Fruit fly (Drosophila melanogaster) whole organism, embryonic: ENCODE data around the gene kirre.

ENCODE experiments used
- Asciz ChIP-seq: fragments of 200-800 bp; sonication (Bioruptor generic); optimal IDR thresholded peaks from 2 replicates; lab custom pipeline; 2017; ENCODE audit warnings: missing biosample characterization, mild to moderate bottlenecking, missing genetic modification characterization, missing genetic modification reagents
- Atf6 ChIP-seq: fragments of 200-800 bp; sonication (Bioruptor generic); IDR thresholded peaks from 2 replicates; pipeline ENCODE4 v1.3.6; 2022; ENCODE audit warnings: missing biosample characterization, missing genetic modification characterization
- BtbVII ChIP-seq: fragments of 200-800 bp; sonication (Bioruptor generic); optimal IDR thresholded peaks from 3 replicates; lab custom pipeline; 2017; ENCODE audit warnings: missing biosample characterization, mild to moderate bottlenecking, missing genetic modification characterization
- CG10147 ChIP-seq: fragments of 200-800 bp; sonication (Bioruptor generic); optimal IDR thresholded peaks from 2 replicates; lab custom pipeline; 2019; ENCODE audit warnings: missing biosample characterization, mild to moderate bottlenecking, missing genetic modification characterization, moderate library complexity
- CG1024 ChIP-seq: fragments of 200-800 bp; sonication (Bioruptor generic); IDR thresholded peaks from 2 replicates; pipeline ENCODE4 v1.3.6; 2022; ENCODE audit warnings: missing biosample characterization, missing genetic modification characterization
- CG11504 ChIP-seq: fragments of 200-800 bp; sonication (Bioruptor generic); optimal IDR thresholded peaks from 3 replicates; lab custom pipeline; 2019; ENCODE audit warnings: missing biosample characterization, mild to moderate bottlenecking, missing genetic modification characterization, moderate library complexity
- CG12219 ChIP-seq: fragments of 200-800 bp; sonication (Bioruptor generic); optimal IDR thresholded peaks from 3 replicates; lab custom pipeline; 2018; ENCODE audit warnings: missing biosample characterization, mild to moderate bottlenecking, missing genetic modification characterization
- CG1233 ChIP-seq: fragments of 200-800 bp; sonication (Bioruptor generic); optimal IDR thresholded peaks from 4 replicates; lab custom pipeline; 2018; ENCODE audit warnings: missing biosample characterization, mild to moderate bottlenecking, missing genetic modification characterization
- CG13287 ChIP-seq: fragments of 200-800 bp; sonication (Bioruptor generic); IDR thresholded peaks from 2 replicates; pipeline ENCODE4 v1.3.6; 2022; ENCODE audit warnings: missing biosample characterization, missing genetic modification characterization; ENCODE audit not compliant: partially characterized antibody
- CG14014 ChIP-seq: fragments of 200-800 bp; sonication (Bioruptor generic); IDR thresholded peaks from 2 replicates; pipeline ENCODE4 v1.3.6; 2022; ENCODE audit warnings: missing biosample characterization, missing genetic modification characterization
- CG14667 ChIP-seq: fragments of 200-800 bp; sonication (Bioruptor generic); IDR thresholded peaks from 2 replicates; pipeline ENCODE4 v1.3.6; 2022; ENCODE audit warnings: missing biosample characterization, missing genetic modification characterization
- CG1603 ChIP-seq: fragments of 200-800 bp; sonication (Bioruptor generic); optimal IDR thresholded peaks from 2 replicates; lab custom pipeline; 2019; ENCODE audit warnings: missing biosample characterization, mild to moderate bottlenecking, missing genetic modification characterization, moderate library complexity
- CG17328 ChIP-seq: fragments of 200-800 bp; sonication (Bioruptor generic); IDR thresholded peaks from 2 replicates; pipeline ENCODE4 v1.3.6; 2022; ENCODE audit warnings: missing biosample characterization, missing genetic modification characterization
- CG17385 ChIP-seq: fragments of 200-800 bp; sonication (Bioruptor generic); optimal IDR thresholded peaks from 3 replicates; lab custom pipeline; 2018; ENCODE audit warnings: missing biosample characterization, mild to moderate bottlenecking, missing genetic modification characterization
- CG31441 ChIP-seq: fragments of 200-800 bp; sonication (Bioruptor generic); IDR thresholded peaks from 2 replicates; pipeline ENCODE4 v1.3.6; 2022; ENCODE audit warnings: missing biosample characterization, missing genetic modification characterization
- CG34422 ChIP-seq: fragments of 200-800 bp; sonication (Bioruptor generic); IDR thresholded peaks from 3 replicates; pipeline ENCODE4 v1.3.6; 2022; ENCODE audit warnings: missing biosample characterization, missing genetic modification characterization
- CG4617 ChIP-seq: fragments of 200-800 bp; sonication (Bioruptor generic); optimal IDR thresholded peaks from 3 replicates; lab custom pipeline; 2016; ENCODE audit warnings: missing biosample characterization, missing genetic modification characterization, borderline replicate concordance
- CG6689 ChIP-seq: fragments of 200-800 bp; sonication (Bioruptor generic); IDR thresholded peaks from 2 replicates; pipeline ENCODE4 v1.3.6; 2022; ENCODE audit warnings: missing biosample characterization, missing genetic modification characterization
- CG7786 ChIP-seq: fragments of 200-800 bp; sonication (Bioruptor generic); optimal IDR thresholded peaks from 2 replicates; lab custom pipeline; 2016; ENCODE audit warnings: missing biosample characterization, missing genetic modification characterization
- CG9797 ChIP-seq: fragments of 200-800 bp; sonication (Bioruptor generic); optimal IDR thresholded peaks from 3 replicates; lab custom pipeline; 2018; ENCODE audit warnings: missing biosample characterization, mild to moderate bottlenecking, missing genetic modification characterization
- Camta ChIP-seq: fragments of 200-800 bp; sonication (Bioruptor generic); optimal IDR thresholded peaks from 2 replicates; lab custom pipeline; 2016; ENCODE audit warnings: missing biosample characterization, missing genetic modification characterization
- Dref ChIP-seq: fragments of 200-800 bp; sonication (Bioruptor generic); IDR thresholded peaks from 2 replicates; pipeline ENCODE4 v1.3.6; 2022; ENCODE audit warnings: missing biosample characterization, missing genetic modification characterization
- E2f2 ChIP-seq: fragments of 200-800 bp; sonication (Bioruptor generic); IDR thresholded peaks from 2 replicates; pipeline ENCODE4 v1.3.6; 2022; ENCODE audit warnings: missing biosample characterization, missing genetic modification characterization
- HLH4C ChIP-seq: fragments of 200-800 bp; sonication (Bioruptor generic); IDR thresholded peaks from 3 replicates; pipeline ENCODE4 v1.3.6; 2022; ENCODE audit warnings: missing biosample characterization, missing genetic modification characterization; ENCODE audit not compliant: partially characterized antibody
- Hr51 ChIP-seq, 2 experiments: fragments of 200-800 bp; sonication (Bioruptor generic); optimal IDR thresholded peaks; 2 replicates in 1 of 2; 3 replicates in 1 of 2; lab custom pipeline; 2016 to 2018; ENCODE audit warnings: missing biosample characterization in 2 of 2, missing genetic modification characterization in 2 of 2, mild to moderate bottlenecking in 1 of 2, moderate library complexity in 1 of 2
- Jarid2 ChIP-seq: fragments of 200-800 bp; sonication (Bioruptor generic); optimal IDR thresholded peaks from 3 replicates; lab custom pipeline; 2017; ENCODE audit warnings: mild to moderate bottlenecking, missing biosample characterization, missing genetic modification reagents, missing genetic modification characterization
- Med ChIP-seq: fragments of 200-800 bp; sonication (Bioruptor generic); peaks from one replicate; lab custom pipeline; 2016; ENCODE audit warnings: missing biosample characterization, missing genetic modification characterization, mild to moderate bottlenecking, inconsistent platforms, moderate library complexity
- Nf-YA ChIP-seq: fragments of 200-800 bp; sonication (Bioruptor generic); IDR thresholded peaks from 2 replicates; pipeline ENCODE4 v1.3.6; 2022; ENCODE audit warnings: missing biosample characterization, missing genetic modification characterization
- NfI ChIP-seq: fragments of 200-800 bp; sonication (Bioruptor generic); optimal IDR thresholded peaks from 3 replicates; lab custom pipeline; 2018; ENCODE audit warnings: missing biosample characterization, mild to moderate bottlenecking, missing genetic modification characterization, moderate library complexity
- Poxn ChIP-seq: fragments of 200-800 bp; sonication (Bioruptor generic); IDR thresholded peaks from 2 replicates; pipeline ENCODE4 v1.3.6; 2022; ENCODE audit warnings: missing biosample characterization, missing genetic modification characterization
- ab ChIP-seq: fragments of 200-800 bp; sonication (Bioruptor generic); optimal IDR thresholded peaks from 2 replicates; lab custom pipeline; 2016; ENCODE audit warnings: missing biosample characterization, missing genetic modification characterization
- al ChIP-seq: fragments of 200-800 bp; sonication (Bioruptor generic); IDR thresholded peaks from 2 replicates; pipeline ENCODE4 v1.3.6; 2022; ENCODE audit warnings: missing biosample characterization, missing genetic modification characterization
- caup ChIP-seq: fragments of 200-800 bp; sonication (Bioruptor generic); optimal IDR thresholded peaks from 3 replicates; lab custom pipeline; 2017; ENCODE audit warnings: missing biosample characterization, mild to moderate bottlenecking, missing genetic modification characterization, moderate library complexity; ENCODE audit not compliant: severe bottlenecking
- cg ChIP-seq: fragments of 200-800 bp; sonication (Bioruptor generic); optimal IDR thresholded peaks from 3 replicates; lab custom pipeline; 2019; ENCODE audit warnings: missing biosample characterization, mild to moderate bottlenecking, missing genetic modification characterization, moderate library complexity
- croc ChIP-seq: fragments of 200-800 bp; sonication (Bioruptor generic); conservative IDR thresholded peaks from 3 replicates; pipeline ENCODE4 v1.3.6; 2022; ENCODE audit warnings: missing biosample characterization, missing genetic modification characterization
- disco-r ChIP-seq: fragments of 200-800 bp; sonication (Bioruptor generic); optimal IDR thresholded peaks from 2 replicates; lab custom pipeline; 2016; ENCODE audit warnings: missing biosample characterization, missing genetic modification characterization
- dmrt11E ChIP-seq: fragments of 200-800 bp; sonication (Bioruptor generic); optimal IDR thresholded peaks from 3 replicates; lab custom pipeline; 2018; ENCODE audit warnings: missing biosample characterization, mild to moderate bottlenecking, missing genetic modification characterization, moderate library complexity
- gem ChIP-seq: fragments of 200-800 bp; sonication (Bioruptor generic); optimal IDR thresholded peaks from 2 replicates; lab custom pipeline; 2019; ENCODE audit warnings: missing biosample characterization, mild to moderate bottlenecking, missing genetic modification characterization, moderate library complexity
- grn ChIP-seq: fragments of 200-800 bp; sonication (Bioruptor generic); optimal IDR thresholded peaks from 3 replicates; lab custom pipeline; 2017; ENCODE audit warnings: missing biosample characterization, missing genetic modification characterization
- hbn ChIP-seq: fragments of 200-800 bp; sonication (Bioruptor generic); IDR thresholded peaks from 2 replicates; pipeline ENCODE4 v1.3.6; 2022; ENCODE audit warnings: missing biosample characterization, missing genetic modification characterization; ENCODE audit not compliant: partially characterized antibody
- hth ChIP-seq: fragments of >200 bp; optimal IDR thresholded peaks from 2 replicates; lab custom pipeline; 2017; ENCODE audit warnings: inconsistent platforms
- jumu ChIP-seq: fragments of 200-800 bp; sonication (Bioruptor generic); optimal IDR thresholded peaks from 3 replicates; lab custom pipeline; 2016; ENCODE audit warnings: missing biosample characterization, missing genetic modification characterization
- lbe ChIP-seq: fragments of 200-800 bp; sonication (Bioruptor generic); optimal IDR thresholded peaks from 2 replicates; lab custom pipeline; 2016; ENCODE audit warnings: missing biosample characterization, mild to moderate bottlenecking, missing genetic modification characterization
- lmd ChIP-seq: fragments of 200-800 bp; sonication (Bioruptor generic); IDR thresholded peaks from 2 replicates; pipeline ENCODE4 v1.3.6; 2022; ENCODE audit warnings: missing biosample characterization, missing genetic modification characterization
- mld ChIP-seq: fragments of 200-800 bp; sonication (Bioruptor generic); IDR thresholded peaks from 3 replicates; pipeline ENCODE4 v1.3.6; 2022; ENCODE audit warnings: missing biosample characterization, missing genetic modification characterization; ENCODE audit not compliant: partially characterized antibody
- pan ChIP-seq, 4 experiments: fragments of >200 bp in 3 of 4; fragments of 200-800 bp in 1 of 4; sonication (Bioruptor generic) in 1 of 4; optimal IDR thresholded peaks in 3 of 4; IDR thresholded peaks in 1 of 4; 2 replicates each; pipeline versions ENCODE4 v1.3.6 to Lab custom; 2017 to 2022; ENCODE audit warnings: missing biosample characterization in 2 of 4, missing genetic modification characterization in 2 of 4, mixed read lengths in 1 of 4
- shn ChIP-seq: fragments of 200-800 bp; sonication (Bioruptor generic); optimal IDR thresholded peaks from 3 replicates; lab custom pipeline; 2016; ENCODE audit warnings: missing biosample characterization, missing genetic modification characterization
- slbo ChIP-seq: fragments of 200-800 bp; sonication (Bioruptor generic); IDR thresholded peaks from 2 replicates; pipeline ENCODE4 v1.3.6; 2022; ENCODE audit warnings: missing biosample characterization, missing genetic modification characterization
- sr ChIP-seq: fragments of 200-800 bp; sonication (Bioruptor generic); IDR thresholded peaks from 3 replicates; pipeline ENCODE4 v1.3.6; 2022; ENCODE audit warnings: missing biosample characterization, missing genetic modification characterization
- tap ChIP-seq: fragments of 200-800 bp; optimal IDR thresholded peaks from 3 replicates; lab custom pipeline; 2019; ENCODE audit warnings: missing biosample characterization, mild to moderate bottlenecking, missing genetic modification characterization, moderate library complexity

The kirre gene

DNA sequence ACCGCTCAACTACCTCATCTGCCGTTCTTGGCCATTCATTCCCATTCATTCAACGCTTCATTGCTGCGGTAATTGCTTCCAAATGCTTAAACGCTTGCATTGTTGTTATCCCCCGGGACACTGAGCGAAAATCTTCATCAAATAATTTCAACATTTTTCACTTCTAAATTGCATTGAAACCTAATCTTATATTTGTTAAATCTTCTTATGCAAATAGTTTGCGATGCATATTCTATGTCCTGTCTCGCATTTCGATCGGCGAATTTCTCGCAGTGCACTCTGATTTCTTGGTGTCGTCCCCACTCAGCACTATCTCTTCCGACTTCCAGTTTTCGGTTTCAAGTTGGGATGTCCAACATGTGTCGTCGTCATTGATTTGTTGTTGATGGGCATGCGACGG is 356.8 kb downstream of the kirre start (continued):
- peak; percentile 98 for TF ChIP-seq CG1603 (tag; lab: Kevin White, UChicago)
- peak; percentile 88 for TF ChIP-seq CG1233 (GFP tag; lab: Kevin White, UChicago)
- peak; percentile 96 for TF ChIP-seq gem
- peak; percentile 73 for TF ChIP-seq Atf6
- peak; percentile 93 for TF ChIP-seq Camta
- peak; percentile 99 for TF ChIP-seq Med (GFP tag; lab: Kevin White, UChicago)
- peak; percentile 89 for TF ChIP-seq CG1024 (GFP tag; lab: Robert Waterston, UW)
- TF ChIP-seq ab (GFP tag; lab: Kevin White, UChicago): peak; percentile 71
- peak; percentile 89 for TF ChIP-seq NfI (GFP tag; lab: Kevin White, UChicago)
- peak; percentile 80 for TF ChIP-seq caup (GFP tag; lab: Kevin White, UChicago)
- TF ChIP-seq CG7786: peak; percentile 90
- peak; percentile 41 for TF ChIP-seq CG9797 (GFP tag; lab: Kevin White, UChicago)
- TF ChIP-seq dmrt11E: peak; percentile 98
- TF ChIP-seq Asciz (GFP tag; lab: Kevin White, UChicago): peak; percentile 86
- TF ChIP-seq CG14667 (GFP tag; lab: Robert Waterston, UW): peak; percentile 85
- TF ChIP-seq Poxn (GFP tag; lab: Robert Waterston, UW): no peak
- TF ChIP-seq shn (GFP tag; lab: Kevin White, UChicago): peak; percentile 88
- peak; percentile 64; the same call in 1 of the 3 replicates for TF ChIP-seq sr (GFP tag; lab: Robert Waterston, UW)
- 0 out of 2 replicates have a peak, but pooled peaks have one; percentile 19 for TF ChIP-seq al
- peak; percentile 95 for TF ChIP-seq jumu (GFP tag; lab: Kevin White, UChicago)
- TF ChIP-seq E2f2 (GFP tag; lab: Robert Waterston, UW): peak; percentile 57
- TF ChIP-seq lbe (GFP tag; lab: Kevin White, UChicago): peak; percentile 44
- TF ChIP-seq mld: no peak
- no peak for TF ChIP-seq CG13287 (GFP tag; lab: Robert Waterston, UW)
- TF ChIP-seq BtbVII: peak; percentile 65
- peak; percentile 92 for TF ChIP-seq tap
- TF ChIP-seq hth (lab: Kevin White, UChicago): no peak
- peak; percentile 83 for TF ChIP-seq CG4617
- TF ChIP-seq grn (GFP tag; lab: Kevin White, UChicago): peak; percentile 48
- TF ChIP-seq HLH4C (GFP tag; lab: Robert Waterston, UW): no peak
- peak; percentile 91 for TF ChIP-seq CG11504 (tag; lab: Kevin White, UChicago)
- TF ChIP-seq CG31441: peak; percentile 97
- TF ChIP-seq croc (GFP tag; lab: Robert Waterston, UW): peak; percentile 94
- TF ChIP-seq hbn (GFP tag; lab: Robert Waterston, UW): no peak
- TF ChIP-seq CG34422 (GFP tag; lab: Robert Waterston, UW): peak; percentile 93
- peak; percentile 91 for TF ChIP-seq lmd (GFP tag; lab: Robert Waterston, UW)
- TF ChIP-seq slbo: peak; percentile 60
- peak; percentile 66 for TF ChIP-seq Jarid2
- peak; percentile 80 for TF ChIP-seq CG14014 (GFP tag; lab: Robert Waterston, UW)
- peak; percentile 93 for TF ChIP-seq CG12219 (GFP tag; lab: Kevin White, UChicago)
- TF ChIP-seq cg: no peak
- TF ChIP-seq CG17328 (GFP tag; lab: Robert Waterston, UW): peak; percentile 96
- peak; percentile 85 for TF ChIP-seq disco-r (GFP tag; lab: Kevin White, UChicago)
- peak; percentile 93 for TF ChIP-seq CG6689 (GFP tag; lab: Robert Waterston, UW)
- no peak for TF ChIP-seq pan (optimal IDR thresholded peaks at IDR 0.05; lab: Kevin White, UChicago)
- peak in 1 of 2 experiments; percentile 88 for TF ChIP-seq pan (GFP tag; optimal IDR thresholded peaks at IDR 0.05 in 1 of 2, IDR thresholded peaks at IDR 0.05 in 1 of 2)
- TF ChIP-seq Nf-YA (GFP tag; lab: Robert Waterston, UW): peak; percentile 76
- peak; percentile 84 to 89 for TF ChIP-seq Hr51 (GFP tag; optimal IDR thresholded peaks at IDR 0.05; lab: Kevin White, UChicago)
- no peak for TF ChIP-seq Dref (GFP tag; lab: Robert Waterston, UW)
- TF ChIP-seq CG10147 (GFP tag; lab: Kevin White, UChicago): peak; percentile 82
- peak; percentile 88 for TF ChIP-seq CG17385 (GFP tag; lab: Kevin White, UChicago)
